In the genomic region with DNA sequence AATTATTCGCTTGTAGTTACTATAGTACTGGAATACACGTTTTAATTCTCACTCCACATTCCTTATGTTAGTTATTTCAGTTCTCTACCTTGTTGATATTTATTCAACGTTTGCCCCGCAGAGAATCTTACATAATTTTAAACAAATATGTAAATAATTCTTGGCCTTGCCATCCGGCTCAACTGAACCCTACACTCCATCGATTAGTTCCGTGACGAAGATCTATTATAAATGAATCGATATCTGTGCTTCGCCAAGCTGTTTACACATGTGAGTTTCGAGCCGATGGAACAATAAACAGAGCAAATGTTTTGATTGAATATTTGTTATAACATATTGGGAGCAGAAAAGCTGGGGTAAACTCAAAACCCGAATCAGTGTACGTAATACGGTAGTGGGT, we compare ENCODE assay signal across 1 fruit fly cellular context.
A peak's percentile ranks its signal among the peaks of the same experiment; 100 is the strongest.
TF ChIP-seq lines count a peak whose summit lies in the region.

No protein-coding gene starts in this region.

TF ChIP-seq in whole organism, embryonic, 481 proteins besides CTCF, POLR2A, EP300 and RAD21 (continued from another document and continues in another):
- TF ChIP-seq tll (GFP tag; optimal IDR thresholded peaks at IDR 0.05; lab: Kevin White, UChicago) (no peak), Taf1 (GFP tag; IDR thresholded peaks at IDR 0.05; lab: Robert Waterston, UW) (no peak), Hmr (GFP tag; optimal IDR thresholded peaks at IDR 0.05; lab: Kevin White, UChicago) (peak; percentile 64), dimm (GFP tag; IDR thresholded peaks at IDR 0.05; lab: Robert Waterston, UW) (no peak), Deaf1 (tag; optimal IDR thresholded peaks at IDR 0.05; lab: Kevin White, UChicago) (no peak), Sry-δ (GFP tag; optimal IDR thresholded peaks at IDR 0.05; lab: Kevin White, UChicago) (no peak), jing (GFP tag; optimal IDR thresholded peaks at IDR 0.05; lab: Kevin White, UChicago) (no peak), cato (GFP tag; optimal IDR thresholded peaks at IDR 0.05; lab: Kevin White, UChicago; ENCODE audit: borderline replicate concordance) (no peak), Elba2 (GFP tag; optimal IDR thresholded peaks at IDR 0.05; lab: Kevin White, UChicago) (no peak), CG4854 (GFP tag; optimal IDR thresholded peaks at IDR 0.05; lab: Kevin White, UChicago) (peak; percentile 47), Nf-YB (GFP tag; optimal IDR thresholded peaks at IDR 0.05; lab: Kevin White, UChicago) (no peak), fd3F (GFP tag; optimal IDR thresholded peaks at IDR 0.05; lab: Kevin White, UChicago) (peak; percentile 53), D (optimal IDR thresholded peaks at IDR 0.05; lab: Kevin White, UChicago) (no peak), D (GFP tag; optimal IDR thresholded peaks at IDR 0.05; lab: Kevin White, UChicago) (no peak), dmrt11E (tag; optimal IDR thresholded peaks at IDR 0.05; lab: Kevin White, UChicago) (no peak), CG8359 (GFP tag; optimal IDR thresholded peaks at IDR 0.05; lab: Kevin White, UChicago; ENCODE audit: borderline replicate concordance) (no peak), hth (optimal IDR thresholded peaks at IDR 0.05; lab: Kevin White, UChicago) (no peak), Abd-B (GFP tag; optimal IDR thresholded peaks at IDR 0.05; lab: Kevin White, UChicago) (no peak), CG34224 (GFP tag; IDR thresholded peaks at IDR 0.05; lab: Robert Waterston, UW; ENCODE audit: partially characterized antibody) (no peak), hkb (optimal IDR thresholded peaks at IDR 0.05; lab: Kevin White, UChicago) (no peak), hkb (GFP tag; IDR thresholded peaks at IDR 0.05; lab: Robert Waterston, UW) (peak; percentile 76), Eip74EF (GFP tag; optimal IDR thresholded peaks at IDR 0.05; lab: Kevin White, UChicago) (peak in 1 of 2 experiments; percentile 28), CG10565 (GFP tag; optimal IDR thresholded peaks at IDR 0.05; lab: Kevin White, UChicago) (no peak), ham (GFP tag; IDR thresholded peaks at IDR 0.05; lab: Robert Waterston, UW) (no peak), NfI (GFP tag; optimal IDR thresholded peaks at IDR 0.05; lab: Kevin White, UChicago) (no peak), CG12391 (tag; optimal IDR thresholded peaks at IDR 0.05; lab: Kevin White, UChicago) (no peak), chif (GFP tag; optimal IDR thresholded peaks at IDR 0.05; lab: Kevin White, UChicago) (no peak), CG15269 (tag; optimal IDR thresholded peaks at IDR 0.05; lab: Kevin White, UChicago) (peak; percentile 27), CG32532 (GFP tag; IDR thresholded peaks at IDR 0.05; lab: Robert Waterston, UW) (no peak), tup (GFP tag; optimal IDR thresholded peaks at IDR 0.05; lab: Kevin White, UChicago) (peak; percentile 26), fd96Cb (tag; optimal IDR thresholded peaks at IDR 0.05; lab: Kevin White, UChicago) (no peak), H15 (GFP tag; IDR thresholded peaks at IDR 0.05; lab: Robert Waterston, UW) (no peak), CG10209 (GFP tag; optimal IDR thresholded peaks at IDR 0.05; lab: Kevin White, UChicago) (peak; percentile 47), chn (GFP tag; optimal IDR thresholded peaks at IDR 0.05; lab: Kevin White, UChicago) (no peak), gt (GFP tag; IDR thresholded peaks at IDR 0.05; lab: Robert Waterston, UW) (no peak), CG10267 (tag; optimal IDR thresholded peaks at IDR 0.05; lab: Kevin White, UChicago) (no peak), CG31441 (GFP tag; IDR thresholded peaks at IDR 0.05; lab: Robert Waterston, UW) (no peak), ash1 (GFP tag; optimal IDR thresholded peaks at IDR 0.05; lab: Kevin White, UChicago) (no peak), sens (GFP tag; lab: Kevin White, UChicago) (peak; percentile 92), mld (GFP tag; IDR thresholded peaks at IDR 0.05; lab: Robert Waterston, UW; ENCODE audit: partially characterized antibody) (no peak), CG43689 (GFP tag; IDR thresholded peaks at IDR 0.05; lab: Robert Waterston, UW) (no peak), PHDP (tag; optimal IDR thresholded peaks at IDR 0.05; lab: Kevin White, UChicago) (peak; percentile 64), crp (GFP tag; optimal IDR thresholded peaks at IDR 0.05; lab: Kevin White, UChicago) (no peak), CG2712 (tag; optimal IDR thresholded peaks at IDR 0.05; lab: Kevin White, UChicago) (no peak), BtbVII (GFP tag; optimal IDR thresholded peaks at IDR 0.05; lab: Kevin White, UChicago) (peak; percentile 65), az2 (GFP tag; optimal IDR thresholded peaks at IDR 0.05; lab: Kevin White, UChicago) (no peak), gem (tag; optimal IDR thresholded peaks at IDR 0.05; lab: Kevin White, UChicago) (peak; percentile 29), CG14667 (GFP tag; IDR thresholded peaks at IDR 0.05; lab: Robert Waterston, UW) (peak; percentile 15; the same call in 1 of the 2 replicates), NC2α (GFP tag; optimal IDR thresholded peaks at IDR 0.05; lab: Kevin White, UChicago) (no peak), NFAT (GFP tag; IDR thresholded peaks at IDR 0.05; lab: Robert Waterston, UW) (peak; percentile 39; the same call in 1 of the 2 replicates), unpg (GFP tag; optimal IDR thresholded peaks at IDR 0.05; lab: Kevin White, UChicago) (peak; percentile 21), Sox102F (GFP tag; optimal IDR thresholded peaks at IDR 0.05; lab: Kevin White, UChicago) (peak; percentile 2), HLH3B (GFP tag; IDR thresholded peaks at IDR 0.05; lab: Robert Waterston, UW) (no peak; the same call in 1 of the 2 replicates), wek (GFP tag; optimal IDR thresholded peaks at IDR 0.05; lab: Kevin White, UChicago) (no peak), CG6272 (GFP tag; IDR thresholded peaks at IDR 0.05; lab: Robert Waterston, UW) (no peak), CG10979 (tag; optimal IDR thresholded peaks at IDR 0.05; lab: Kevin White, UChicago) (no peak), CG10274 (GFP tag; optimal IDR thresholded peaks at IDR 0.05; lab: Kevin White, UChicago) (no peak), HmgZ (tag; optimal IDR thresholded peaks at IDR 0.05; lab: Kevin White, UChicago) (peak; percentile 3), CG2129 (GFP tag; IDR thresholded peaks at IDR 0.05; lab: Robert Waterston, UW; ENCODE audit: partially characterized antibody) (no peak), Ada2b (GFP tag; IDR thresholded peaks at IDR 0.05; lab: Robert Waterston, UW) (0 out of 2 replicates have a peak, but pooled peaks have one; percentile 17), bab2 (GFP tag; optimal IDR thresholded peaks at IDR 0.05; lab: Kevin White, UChicago) (no peak), dmrt99B (tag; optimal IDR thresholded peaks at IDR 0.05; lab: Kevin White, UChicago) (peak; percentile 17), chm (GFP tag; IDR thresholded peaks at IDR 0.05; lab: Robert Waterston, UW) (no peak), lbe (GFP tag; optimal IDR thresholded peaks at IDR 0.05; lab: Kevin White, UChicago) (no peak), CG6683 (GFP tag; optimal IDR thresholded peaks at IDR 0.05; lab: Kevin White, UChicago) (peak; percentile 41), CG12236 (GFP tag; optimal IDR thresholded peaks at IDR 0.05; lab: Kevin White, UChicago) (no peak), crc (GFP tag; optimal IDR thresholded peaks at IDR 0.05; lab: Kevin White, UChicago) (peak; percentile 49), caup (GFP tag; optimal IDR thresholded peaks at IDR 0.05; lab: Kevin White, UChicago; ENCODE audit: severe bottlenecking) (peak; percentile 63), CG1529 (GFP tag; optimal IDR thresholded peaks at IDR 0.05; lab: Kevin White, UChicago) (no peak), CG5245 (GFP tag; optimal IDR thresholded peaks at IDR 0.05; lab: Kevin White, UChicago) (no peak), CG30403 (GFP tag; optimal IDR thresholded peaks at IDR 0.05; lab: Kevin White, UChicago) (no peak), grn (GFP tag; optimal IDR thresholded peaks at IDR 0.05; lab: Kevin White, UChicago) (peak; percentile 13), CG2889 (GFP tag; IDR thresholded peaks at IDR 0.05; lab: Robert Waterston, UW) (no peak), Dip2 (GFP tag; IDR thresholded peaks at IDR 0.05; lab: Robert Waterston, UW) (no peak), pb (GFP tag; optimal IDR thresholded peaks at IDR 0.05; lab: Kevin White, UChicago) (no peak), prd (optimal IDR thresholded peaks at IDR 0.05; lab: Kevin White, UChicago) (no peak), prd (GFP tag; IDR thresholded peaks at IDR 0.05; lab: Robert Waterston, UW) (no peak), CG10321 (GFP tag; IDR thresholded peaks at IDR 0.05; lab: Robert Waterston, UW) (no peak), Dip3 (GFP tag; optimal IDR thresholded peaks at IDR 0.05; lab: Kevin White, UChicago) (no peak), CG1832 (GFP tag; optimal IDR thresholded peaks at IDR 0.05; lab: Kevin White, UChicago) (no peak), Atf3 (GFP tag; optimal IDR thresholded peaks at IDR 0.05; lab: Kevin White, UChicago) (no peak), CG7963 (GFP tag; IDR thresholded peaks at IDR 0.05; lab: Robert Waterston, UW; ENCODE audit: partially characterized antibody) (no peak), CG11560 (tag; IDR thresholded peaks at IDR 0.05; lab: Robert Waterston, UW) (no peak), Hr51 (GFP tag; optimal IDR thresholded peaks at IDR 0.05; lab: Kevin White, UChicago) (no peak), CG13775 (GFP tag; optimal IDR thresholded peaks at IDR 0.05; lab: Kevin White, UChicago) (no peak), fu2 (GFP tag; optimal IDR thresholded peaks at IDR 0.05; lab: Kevin White, UChicago) (no peak), CG13123 (GFP tag; optimal IDR thresholded peaks at IDR 0.05; lab: Kevin White, UChicago) (no peak), Meics (GFP tag; optimal IDR thresholded peaks at IDR 0.05; lab: Kevin White, UChicago) (peak; percentile 71), HLHmδ (GFP tag; optimal IDR thresholded peaks at IDR 0.05; lab: Kevin White, UChicago) (no peak), grau (tag; optimal IDR thresholded peaks at IDR 0.05; lab: Kevin White, UChicago) (peak; percentile 19), CG2678 (tag; optimal IDR thresholded peaks at IDR 0.05; lab: Kevin White, UChicago) (peak; percentile 62), MBD-R2 (GFP tag; IDR thresholded peaks at IDR 0.05; lab: Robert Waterston, UW) (no peak), CG2116 (GFP tag; optimal IDR thresholded peaks at IDR 0.05; lab: Kevin White, UChicago) (no peak), Ssrp (tag; optimal IDR thresholded peaks at IDR 0.05; lab: Kevin White, UChicago) (no peak), stwl (tag; optimal IDR thresholded peaks at IDR 0.05; lab: Kevin White, UChicago) (no peak), ERR (GFP tag; optimal IDR thresholded peaks at IDR 0.05; lab: Kevin White, UChicago) (no peak), pan (optimal IDR thresholded peaks at IDR 0.05; lab: Kevin White, UChicago) (no peak), pan (GFP tag; optimal IDR thresholded peaks at IDR 0.05 in 1 of 2, IDR thresholded peaks at IDR 0.05 in 1 of 2) (peak in 1 of 2 experiments; percentile 25), Max (GFP tag; optimal IDR thresholded peaks at IDR 0.05; lab: Kevin White, UChicago) (peak; percentile 23), C15 (GFP tag; IDR thresholded peaks at IDR 0.05; lab: Robert Waterston, UW) (peak; percentile 50; the same call in 1 of the 3 replicates), ci (GFP tag; IDR thresholded peaks at IDR 0.05; lab: Robert Waterston, UW) (no peak), Hey (tag; optimal IDR thresholded peaks at IDR 0.05; lab: Kevin White, UChicago) (no peak), gsb (GFP tag; IDR thresholded peaks at IDR 0.05; lab: Robert Waterston, UW) (peak; percentile 66), gcm (GFP tag; optimal IDR thresholded peaks at IDR 0.05; lab: Kevin White, UChicago) (no peak), CG5180 (GFP tag; optimal IDR thresholded peaks at IDR 0.05; lab: Kevin White, UChicago) (no peak), Bteb2 (GFP tag; optimal IDR thresholded peaks at IDR 0.05; lab: Kevin White, UChicago) (peak; percentile 27), Nf-YA (GFP tag; IDR thresholded peaks at IDR 0.05; lab: Robert Waterston, UW) (no peak), CG7987 (GFP tag; optimal IDR thresholded peaks at IDR 0.05; lab: Kevin White, UChicago) (peak; percentile 70), lab (GFP tag; optimal IDR thresholded peaks at IDR 0.05; lab: Kevin White, UChicago) (peak; percentile 83), ken (GFP tag; IDR thresholded peaks at IDR 0.05; lab: Robert Waterston, UW) (no peak), trh (GFP tag; optimal IDR thresholded peaks at IDR 0.05; lab: Kevin White, UChicago) (no peak), CG13424 (tag; optimal IDR thresholded peaks at IDR 0.05; lab: Kevin White, UChicago) (no peak), dati (GFP tag; IDR thresholded peaks at IDR 0.05; lab: Robert Waterston, UW) (no peak), CG4360 (GFP tag; IDR thresholded peaks at IDR 0.05; lab: Robert Waterston, UW) (no peak), CG12104 (GFP tag; optimal IDR thresholded peaks at IDR 0.05; lab: Kevin White, UChicago) (peak; percentile 5), vnd (GFP tag; IDR thresholded peaks at IDR 0.05; lab: Robert Waterston, UW; ENCODE audit: partially characterized antibody) (no peak), Xrp1 (GFP tag; IDR thresholded peaks at IDR 0.05; lab: Robert Waterston, UW) (peak; percentile 55), Optix (GFP tag; IDR thresholded peaks at IDR 0.05; lab: Robert Waterston, UW) (no peak), Scr (GFP tag; IDR thresholded peaks at IDR 0.05; lab: Robert Waterston, UW; ENCODE audit: partially characterized antibody) (no peak), CG31365 (tag; optimal IDR thresholded peaks at IDR 0.05; lab: Kevin White, UChicago) (no peak), aop (GFP tag; IDR thresholded peaks at IDR 0.05; lab: Robert Waterston, UW) (no peak), CG3065 (GFP tag; optimal IDR thresholded peaks at IDR 0.05; lab: Kevin White, UChicago) (no peak), Vsx1 (GFP tag; optimal IDR thresholded peaks at IDR 0.05; lab: Kevin White, UChicago) (peak; percentile 15), HmgD (GFP tag; optimal IDR thresholded peaks at IDR 0.05; lab: Kevin White, UChicago) (no peak), CG9876 (GFP tag; optimal IDR thresholded peaks at IDR 0.05; lab: Kevin White, UChicago) (no peak), sc (optimal IDR thresholded peaks at IDR 0.05; lab: Kevin White, UChicago) (no peak), sc (GFP tag; optimal IDR thresholded peaks at IDR 0.05; lab: Kevin White, UChicago) (no peak), CG11398 (GFP tag; optimal IDR thresholded peaks at IDR 0.05; lab: Kevin White, UChicago) (no peak), CG8290 (GFP tag; optimal IDR thresholded peaks at IDR 0.05; lab: Kevin White, UChicago) (no peak), CG8290 (tag; optimal IDR thresholded peaks at IDR 0.05; lab: Kevin White, UChicago) (peak in 1 of 2 experiments; percentile 76), CG18764 (GFP tag; optimal IDR thresholded peaks at IDR 0.05; lab: Kevin White, UChicago) (peak; percentile 20), hbn (GFP tag; IDR thresholded peaks at IDR 0.05; lab: Robert Waterston, UW; ENCODE audit: partially characterized antibody) (no peak)
